Worm (Caenorhabditis elegans) whole organism, young adult: ENCODE data around the gene unc-24.

Experiments used
- B0019.2 ChIP-seq: fragments of 200-800 bp; sonication (Bioruptor generic); conservative IDR thresholded peaks from 2 replicates; pipeline ENCODE4 v1.3.6; 2022; ENCODE audit warnings: missing genetic modification reagents, missing genetic modification characterization, missing compliant biosample characterization
- B0035.1 ChIP-seq: sonication (generic microtip); optimal IDR thresholded peaks from 2 replicates; lab custom pipeline; 2016; ENCODE audit warnings: missing genetic modification characterization, mild to moderate bottlenecking, missing compliant biosample characterization, missing genotype, missing genetic modification reagents
- C17E4.6 ChIP-seq: fragments of 200-800 bp; sonication (Bioruptor generic); IDR thresholded peaks from 2 replicates; pipeline ENCODE4 v1.3.6; 2022; ENCODE audit warnings: missing genetic modification reagents, missing genetic modification characterization, missing compliant biosample characterization
- D2030.7 ChIP-seq: fragments of 200-800 bp; sonication (Bioruptor generic); IDR thresholded peaks from 2 replicates; pipeline ENCODE4 v1.3.6; 2022; ENCODE audit warnings: missing genetic modification reagents, missing genetic modification characterization, missing compliant biosample characterization
- F57A8.1 ChIP-seq: fragments of 200-800 bp; sonication (Bioruptor generic); optimal IDR thresholded peaks from 2 replicates; lab custom pipeline; 2018; ENCODE audit warnings: mild to moderate bottlenecking, missing genetic modification characterization, moderate library complexity, missing compliant biosample characterization
- Y53F4B.3 ChIP-seq: fragments of 200-800 bp; sonication (Bioruptor generic); IDR thresholded peaks from 2 replicates; pipeline ENCODE4 v1.3.6; 2022; ENCODE audit warnings: missing genetic modification reagents, missing genetic modification characterization, missing compliant biosample characterization
- Y67H2A.10 ChIP-seq: fragments of 200-800 bp; sonication (Bioruptor generic); conservative IDR thresholded peaks from 2 replicates; pipeline ENCODE4 v1.3.6; 2022; ENCODE audit warnings: missing genetic modification reagents, missing genetic modification characterization, missing compliant biosample characterization
- ZK185.1 ChIP-seq: sonication (generic microtip); optimal IDR thresholded peaks from 2 replicates; lab custom pipeline; 2016; ENCODE audit warnings: mild to moderate bottlenecking, missing genetic modification characterization, missing compliant biosample characterization; ENCODE audit not compliant: poor library complexity, severe bottlenecking
- ama-1 ChIP-seq, 3 experiments: fragments of 150-350 bp in 1 of 3; sonication (generic microtip) in 2 of 3; optimal IDR thresholded peaks; 2 replicates each; lab custom pipeline; 2014 to 2018; ENCODE audit warnings: missing biosample characterization in 2 of 3, missing genetic modification characterization in 2 of 3, missing genetic modification reagents in 2 of 3
- athp-1 ChIP-seq: sonication (generic microtip); optimal IDR thresholded peaks from 2 replicates; lab custom pipeline; 2017; ENCODE audit warnings: mild to moderate bottlenecking, missing genetic modification characterization, missing compliant biosample characterization
- attf-6 ChIP-seq: fragments of 200-800 bp; sonication (Bioruptor generic); IDR thresholded peaks from 2 replicates; pipeline ENCODE4 v1.3.6; 2022; ENCODE audit warnings: missing genetic modification reagents, missing genetic modification characterization, missing compliant biosample characterization
- bed-1 ChIP-seq: fragments of 200-800 bp; sonication (Bioruptor generic); IDR thresholded peaks from 2 replicates; pipeline ENCODE4 v1.3.6; 2022; ENCODE audit warnings: missing genetic modification reagents, missing genetic modification characterization, missing compliant biosample characterization
- bed-2 ChIP-seq: fragments of 200-800 bp; sonication (Bioruptor generic); IDR thresholded peaks from 2 replicates; pipeline ENCODE4 v1.3.6; 2022; ENCODE audit warnings: missing genetic modification reagents, missing genetic modification characterization, missing compliant biosample characterization
- ccch-3 ChIP-seq: fragments of 200-800 bp; sonication (Bioruptor generic); optimal IDR thresholded peaks from 2 replicates; lab custom pipeline; 2018; ENCODE audit warnings: mild to moderate bottlenecking, missing genetic modification characterization, missing compliant biosample characterization
- ceh-79 ChIP-seq: sonication (generic microtip); optimal IDR thresholded peaks from 2 replicates; lab custom pipeline; 2017; ENCODE audit warnings: mild to moderate bottlenecking, missing genetic modification characterization, missing compliant biosample characterization
- ceh-91 ChIP-seq: fragments of 200-800 bp; sonication (Bioruptor generic); IDR thresholded peaks from 2 replicates; pipeline ENCODE4 v1.3.6; 2022; ENCODE audit warnings: missing genetic modification reagents, missing genetic modification characterization, missing compliant biosample characterization
- dpff-1 ChIP-seq: sonication (generic microtip); optimal IDR thresholded peaks from 2 replicates; lab custom pipeline; 2017; ENCODE audit warnings: mild to moderate bottlenecking, missing genetic modification characterization, missing compliant biosample characterization
- egl-44 ChIP-seq: fragments of 200-800 bp; sonication (Bioruptor generic); IDR thresholded peaks from 2 replicates; pipeline ENCODE4 v1.3.6; 2022; ENCODE audit warnings: missing genetic modification reagents, missing genetic modification characterization, missing compliant biosample characterization
- ekl-4 ChIP-seq: fragments of 200-800 bp; sonication (Bioruptor generic); IDR thresholded peaks from 2 replicates; pipeline ENCODE4 v1.3.6; 2022; ENCODE audit warnings: missing genetic modification reagents, missing genetic modification characterization, missing compliant biosample characterization
- gei-17 ChIP-seq: fragments of 200-800 bp; sonication (Bioruptor generic); optimal IDR thresholded peaks from 2 replicates; lab custom pipeline; 2018; ENCODE audit warnings: mild to moderate bottlenecking, missing genetic modification characterization, missing compliant biosample characterization
- hlh-12 ChIP-seq: sonication (generic microtip); optimal IDR thresholded peaks from 2 replicates; lab custom pipeline; 2016; ENCODE audit warnings: missing genetic modification characterization, missing compliant biosample characterization
- hmg-1.2 ChIP-seq: fragments of 200-800 bp; sonication (Bioruptor generic); IDR thresholded peaks from 2 replicates; pipeline ENCODE4 v1.3.6; 2022; ENCODE audit warnings: missing genetic modification reagents, missing genetic modification characterization, missing compliant biosample characterization
- hrde-1 ChIP-seq: sonication (generic microtip); optimal IDR thresholded peaks from 2 replicates; lab custom pipeline; 2016; ENCODE audit warnings: missing genetic modification characterization, mild to moderate bottlenecking, missing compliant biosample characterization, moderate library complexity, missing genotype, missing genetic modification reagents, borderline replicate concordance
- let-607 ChIP-seq, 2 experiments: fragments of 200-800 bp in 1 of 2; sonication (Bioruptor generic) in 1 of 2; sonication (generic microtip) in 1 of 2; optimal IDR thresholded peaks; 2 replicates each; lab custom pipeline; 2016 to 2018; ENCODE audit warnings: mild to moderate bottlenecking in 2 of 2, missing compliant biosample characterization in 2 of 2, missing genetic modification characterization in 2 of 2, moderate library complexity in 2 of 2, missing genotype in 1 of 2
- lin-54 ChIP-seq: fragments of 200-800 bp; sonication (Bioruptor generic); optimal IDR thresholded peaks from 2 replicates; lab custom pipeline; 2018; ENCODE audit warnings: mild to moderate bottlenecking, missing genetic modification characterization, missing compliant biosample characterization
- madf-3 ChIP-seq: fragments of 200-800 bp; sonication (Bioruptor generic); IDR thresholded peaks from 2 replicates; pipeline ENCODE4 v1.3.6; 2022; ENCODE audit warnings: missing genetic modification reagents, missing genetic modification characterization, missing compliant biosample characterization
- mcd-1 ChIP-seq: fragments of 200-800 bp; sonication (Bioruptor generic); IDR thresholded peaks from 2 replicates; pipeline ENCODE4 v1.3.6; 2022; ENCODE audit warnings: missing genetic modification reagents, missing genetic modification characterization, missing compliant biosample characterization
- mes-4 ChIP-seq: sonication (generic microtip); optimal IDR thresholded peaks from 2 replicates; lab custom pipeline; 2016; ENCODE audit warnings: missing genotype, missing genetic modification characterization, missing compliant biosample characterization
- nhr-27 ChIP-seq: fragments of 200-800 bp; sonication (Bioruptor generic); optimal IDR thresholded peaks from 2 replicates; lab custom pipeline; 2018; ENCODE audit warnings: mild to moderate bottlenecking, missing genetic modification characterization, moderate library complexity, missing compliant biosample characterization
- pha-4 ChIP-seq: fragments of 150-350 bp; sonication (generic microtip); optimal IDR thresholded peaks from 2 replicates; lab custom pipeline; 2014; ENCODE audit warnings: missing biosample characterization, missing genetic modification reagents, missing genetic modification characterization
- rec-8 ChIP-seq, 2 experiments: sonication (generic microtip); optimal IDR thresholded peaks; 2 replicates each; lab custom pipeline; 2016; ENCODE audit warnings: mild to moderate bottlenecking in 2 of 2, missing genetic modification characterization in 2 of 2, missing genetic modification reagents in 2 of 2, missing genotype in 2 of 2, missing biosample characterization in 1 of 2, missing compliant biosample characterization in 1 of 2, moderate library complexity in 1 of 2
- rpc-1 ChIP-seq, 2 experiments: fragments of 150-350 bp in 1 of 2; sonication (generic microtip) in 1 of 2; optimal IDR thresholded peaks; 2 replicates each; lab custom pipeline; 2014 to 2018; ENCODE audit warnings: missing biosample characterization in 1 of 2, missing genetic modification characterization in 1 of 2, missing genetic modification reagents in 1 of 2, missing genotype in 1 of 2
- sea-2 ChIP-seq: fragments of 200-800 bp; sonication (Bioruptor generic); IDR thresholded peaks from 2 replicates; pipeline ENCODE4 v1.3.6; 2022; ENCODE audit warnings: missing genetic modification characterization, missing compliant biosample characterization
- snpc-1.1 ChIP-seq: sonication (generic microtip); optimal IDR thresholded peaks from 2 replicates; lab custom pipeline; 2017; ENCODE audit warnings: missing genetic modification characterization, mild to moderate bottlenecking, missing compliant biosample characterization, antibody characterized with exemption, moderate library complexity, missing genotype, missing genetic modification reagents; ENCODE audit not compliant: insufficient read depth
- sptf-2 ChIP-seq: fragments of 200-800 bp; sonication (Bioruptor generic); optimal IDR thresholded peaks from 2 replicates; lab custom pipeline; 2018; ENCODE audit warnings: mild to moderate bottlenecking, missing genetic modification characterization, missing compliant biosample characterization
- tlf-1 ChIP-seq: fragments of 200-800 bp; sonication (Bioruptor generic); optimal IDR thresholded peaks from 2 replicates; lab custom pipeline; 2018; ENCODE audit warnings: mild to moderate bottlenecking, missing genetic modification characterization, missing compliant biosample characterization
- unc-130 ChIP-seq: sonication (generic microtip); optimal IDR thresholded peaks from 2 replicates; lab custom pipeline; 2016; ENCODE audit warnings: missing genetic modification reagents, missing genetic modification characterization, missing compliant biosample characterization
- ztf-28 ChIP-seq: fragments of 200-800 bp; sonication (Bioruptor generic); IDR thresholded peaks from 2 replicates; pipeline ENCODE4 v1.3.6; 2022; ENCODE audit warnings: missing genetic modification reagents, missing genetic modification characterization, missing compliant biosample characterization
- ztf-6 ChIP-seq: fragments of 200-800 bp; sonication (Bioruptor generic); IDR thresholded peaks from 2 replicates; pipeline ENCODE4 v1.3.6; 2022; ENCODE audit warnings: missing genetic modification reagents, missing genetic modification characterization, missing compliant biosample characterization

Gene unc-24

DNA sequence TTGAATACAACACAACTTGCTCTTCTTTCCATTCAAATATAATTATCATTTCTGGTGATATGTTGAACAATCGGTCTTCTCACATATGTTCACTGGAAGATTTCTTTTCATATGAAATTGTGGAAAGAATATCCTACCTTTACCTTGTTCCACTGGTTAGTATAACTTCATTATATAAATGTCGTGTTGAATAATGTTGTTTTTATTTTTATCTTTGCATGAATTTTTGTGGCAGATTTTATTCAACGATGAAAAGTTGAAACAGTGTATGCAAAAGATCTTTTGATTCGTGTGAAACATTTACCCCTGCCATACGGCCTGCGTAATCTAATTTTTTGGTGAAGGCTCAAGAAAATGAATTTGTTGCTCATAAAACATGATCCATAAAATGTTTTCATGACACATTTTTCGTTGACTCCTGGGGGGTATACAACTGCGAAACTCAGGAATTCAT is 17.8 kb upstream of the unc-24 start (continued):
- no peak for TF ChIP-seq B0035.1
- TF ChIP-seq unc-130 (GFP tag; lab: Kevin White, UChicago): peak; percentile 52
- no peak for TF ChIP-seq mcd-1 (GFP tag; lab: Robert Waterston, UW)
- TF ChIP-seq sptf-2 (GFP tag; lab: Kevin White, UChicago): no peak
- peak; percentile 86 for TF ChIP-seq ekl-4 (GFP tag; lab: Robert Waterston, UW)
- TF ChIP-seq mes-4 (tag; lab: Kevin White, UChicago): peak; percentile 44
- no peak for TF ChIP-seq sea-2 (GFP tag; lab: Robert Waterston, UW)
- TF ChIP-seq ZK185.1 (tag; lab: Kevin White, UChicago): no peak
- no peak for TF ChIP-seq pha-4
- peak; percentile 83 for TF ChIP-seq nhr-27
- TF ChIP-seq hrde-1 (tag; lab: Kevin White, UChicago): peak; percentile 89
- TF ChIP-seq hmg-1.2: no peak; the same call in 1 of the 2 replicates
- TF ChIP-seq ama-1 (optimal IDR thresholded peaks at IDR 0.05; lab: Kevin White, UChicago): no peak
- TF ChIP-seq ama-1 (GFP tag; optimal IDR thresholded peaks at IDR 0.05; lab: Kevin White, UChicago): no peak
- no peak for TF ChIP-seq let-607 (tag; optimal IDR thresholded peaks at IDR 0.05; lab: Kevin White, UChicago)
- TF ChIP-seq dpff-1 (tag; lab: Kevin White, UChicago): peak; percentile 79
- no peak for TF ChIP-seq bed-1 (GFP tag; lab: Robert Waterston, UW)
- no peak for TF ChIP-seq ztf-6
- no peak for TF ChIP-seq gei-17 (GFP tag; lab: Kevin White, UChicago)
- peak; percentile 60 for TF ChIP-seq snpc-1.1 (tag; lab: Kevin White, UChicago)
- peak; percentile 45 for TF ChIP-seq lin-54 (GFP tag; lab: Kevin White, UChicago)
- TF ChIP-seq ztf-28: no peak
- peak; percentile 50 for TF ChIP-seq ceh-79 (tag; lab: Kevin White, UChicago)
- no peak for TF ChIP-seq Y53F4B.3
- TF ChIP-seq D2030.7 (GFP tag; lab: Robert Waterston, UW): no peak
- no peak for TF ChIP-seq B0019.2
- TF ChIP-seq rpc-1 (optimal IDR thresholded peaks at IDR 0.05; lab: Kevin White, UChicago): no peak
- TF ChIP-seq rpc-1 (tag; optimal IDR thresholded peaks at IDR 0.05; lab: Kevin White, UChicago): peak; percentile 4
- TF ChIP-seq Y67H2A.10 (GFP tag; lab: Robert Waterston, UW): no peak
- no peak for TF ChIP-seq F57A8.1 (GFP tag; lab: Kevin White, UChicago)

DNA sequence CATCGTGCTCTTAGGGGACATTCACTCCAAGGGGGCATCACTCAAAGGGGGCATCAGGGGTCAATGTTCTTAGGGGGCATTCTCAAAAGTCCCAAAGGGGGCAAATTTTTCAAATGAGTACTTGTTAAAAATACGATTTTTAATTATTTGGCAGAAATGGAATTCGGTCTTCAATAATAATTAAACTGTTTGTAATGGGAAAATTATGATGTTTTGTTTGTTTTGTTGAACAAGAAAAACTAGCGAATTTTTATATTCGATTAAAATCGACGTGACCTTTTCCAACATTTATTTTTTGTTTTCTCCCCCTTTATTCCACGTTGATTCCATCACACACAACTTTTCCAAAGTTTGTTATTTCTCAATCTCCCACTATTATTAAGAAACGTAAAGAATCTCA is 12.7 kb upstream of the unc-24 start, which contains the start of gene F57H12.5:
Gene F57H12.5 (plus strand): TSS at position 301 of the 400 bp plus-strand sequence.
- no peak for TF ChIP-seq ztf-6
- TF ChIP-seq ccch-3 (GFP tag; lab: Kevin White, UChicago): no peak
- TF ChIP-seq athp-1 (tag; lab: Kevin White, UChicago): no peak
- no peak for TF ChIP-seq F57A8.1 (GFP tag; lab: Kevin White, UChicago)
- no peak for TF ChIP-seq bed-2 (GFP tag; lab: Robert Waterston, UW)
- TF ChIP-seq C17E4.6: no peak
- no peak for TF ChIP-seq egl-44 (GFP tag; lab: Robert Waterston, UW)
- no peak for TF ChIP-seq rec-8 (tag; optimal IDR thresholded peaks at IDR 0.05; lab: Kevin White, UChicago)
- TF ChIP-seq D2030.7 (GFP tag; lab: Robert Waterston, UW): no peak
- no peak for TF ChIP-seq tlf-1 (GFP tag; lab: Kevin White, UChicago)

DNA sequence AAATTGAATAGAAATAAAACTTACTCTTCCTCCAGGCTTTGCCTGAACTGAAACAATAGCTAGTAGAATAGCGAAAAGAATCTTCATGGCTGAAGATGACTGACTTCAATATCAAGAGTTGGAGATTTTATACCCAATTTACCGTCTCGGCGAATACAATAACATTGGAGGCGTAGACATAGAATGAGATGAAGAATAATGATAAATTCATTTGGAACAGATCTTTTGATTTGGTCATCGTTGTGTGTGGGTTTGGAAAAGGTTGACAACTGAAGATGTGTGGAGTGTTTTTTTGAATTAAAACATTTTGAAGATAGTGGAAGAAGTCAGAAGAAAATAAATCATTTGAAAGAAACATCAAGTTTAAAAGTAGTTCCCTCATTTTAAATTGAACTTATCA is 3.5 kb upstream of the unc-24 start, which contains the start of gene F57H12.6:
Gene F57H12.6 (minus strand): TSS at position 101 of the 400 bp plus-strand sequence.
- TF ChIP-seq hlh-12 (no peak), tlf-1 (GFP tag; lab: Kevin White, UChicago) (no peak), attf-6 (GFP tag; lab: Robert Waterston, UW) (no peak), ceh-91 (GFP tag; lab: Robert Waterston, UW) (no peak), ama-1 (optimal IDR thresholded peaks at IDR 0.05; lab: Kevin White, UChicago) (no peak), ama-1 (GFP tag; optimal IDR thresholded peaks at IDR 0.05; lab: Kevin White, UChicago) (no peak), madf-3 (GFP tag; lab: Robert Waterston, UW) (no peak), sptf-2 (GFP tag; lab: Kevin White, UChicago) (no peak), unc-130 (GFP tag; lab: Kevin White, UChicago) (no peak)
